Fruit fly (Drosophila melanogaster) whole organism, prepupa: ENCODE data around the gene CG15880.

Source experiments
- Blimp-1 ChIP-seq: fragments of 200-800 bp; sonication (Bioruptor generic); optimal IDR thresholded peaks from 3 replicates; lab custom pipeline; 2017; ENCODE audit warnings: missing biosample characterization, missing genetic modification characterization, mild to moderate bottlenecking, moderate library complexity, missing genetic modification reagents
- CG10631 ChIP-seq: fragments of 200-800 bp; sonication (Bioruptor generic); optimal IDR thresholded peaks from 2 replicates; lab custom pipeline; 2016; ENCODE audit warnings: missing biosample characterization, missing genetic modification characterization
- CG11762 ChIP-seq: fragments of 200-800 bp; sonication (Bioruptor generic); optimal IDR thresholded peaks from 3 replicates; lab custom pipeline; 2016; ENCODE audit warnings: missing biosample characterization, missing genetic modification characterization; ENCODE audit not compliant: insufficient read depth
- CG11902 ChIP-seq: fragments of 200-800 bp; sonication (Bioruptor generic); optimal IDR thresholded peaks from 3 replicates; lab custom pipeline; 2016; ENCODE audit warnings: missing biosample characterization, missing genetic modification characterization
- CG15336 ChIP-seq: fragments of 200-800 bp; sonication (Bioruptor generic); IDR thresholded peaks from 2 replicates; pipeline ENCODE4 v1.3.6; 2022; ENCODE audit warnings: missing biosample characterization, missing genetic modification characterization
- CG1621 ChIP-seq: fragments of 200-800 bp; sonication (Bioruptor generic); optimal IDR thresholded peaks from 3 replicates; lab custom pipeline; 2018; ENCODE audit warnings: missing biosample characterization, mild to moderate bottlenecking, missing genetic modification characterization
- CG3032 ChIP-seq: fragments of 200-800 bp; optimal IDR thresholded peaks from 2 replicates; lab custom pipeline; 2019; ENCODE audit warnings: missing biosample characterization, mild to moderate bottlenecking, missing genetic modification characterization, moderate library complexity
- CG31627 ChIP-seq: fragments of 200-800 bp; sonication (Bioruptor generic); optimal IDR thresholded peaks from 3 replicates; lab custom pipeline; 2016; ENCODE audit warnings: missing biosample characterization, missing genetic modification characterization
- CG32006 ChIP-seq: fragments of 200-800 bp; sonication (Bioruptor generic); optimal IDR thresholded peaks from 3 replicates; lab custom pipeline; 2017; ENCODE audit warnings: missing biosample characterization, mild to moderate bottlenecking, missing genetic modification characterization
- CG34406 ChIP-seq: fragments of 200-800 bp; sonication (Bioruptor generic); optimal IDR thresholded peaks from 3 replicates; lab custom pipeline; 2016; ENCODE audit warnings: missing biosample characterization, missing genetic modification characterization
- CG3919 ChIP-seq: fragments of 200-800 bp; sonication (Bioruptor generic); optimal IDR thresholded peaks from 3 replicates; lab custom pipeline; 2016; ENCODE audit warnings: missing biosample characterization, missing genetic modification characterization
- CG6163 ChIP-seq: fragments of 200-800 bp; sonication (Bioruptor generic); IDR thresholded peaks from 3 replicates; pipeline ENCODE4 v1.3.6; 2022; ENCODE audit warnings: missing biosample characterization, missing genetic modification characterization
- CG6276 ChIP-seq: fragments of 200-800 bp; sonication (Bioruptor generic); optimal IDR thresholded peaks from 2 replicates; lab custom pipeline; 2017; ENCODE audit warnings: missing biosample characterization, mild to moderate bottlenecking, missing genetic modification characterization
- CG6792 ChIP-seq: fragments of 200-800 bp; sonication (Bioruptor generic); optimal IDR thresholded peaks from 3 replicates; lab custom pipeline; 2016; ENCODE audit warnings: missing biosample characterization, missing genetic modification characterization
- CG6808 ChIP-seq: fragments of 200-800 bp; sonication (Bioruptor generic); optimal IDR thresholded peaks from 3 replicates; lab custom pipeline; 2017; ENCODE audit warnings: missing biosample characterization, missing genetic modification characterization, mild to moderate bottlenecking, moderate library complexity, missing genetic modification reagents
- CG6854 ChIP-seq: fragments of 200-800 bp; sonication (Bioruptor generic); optimal IDR thresholded peaks from 2 replicates; lab custom pipeline; 2017; ENCODE audit warnings: missing biosample characterization, mild to moderate bottlenecking, missing genetic modification characterization
- CG7368 ChIP-seq: fragments of 200-800 bp; sonication (Bioruptor generic); optimal IDR thresholded peaks from 3 replicates; lab custom pipeline; 2016; ENCODE audit warnings: missing biosample characterization, missing genetic modification characterization
- CG8119 ChIP-seq: fragments of 200-800 bp; sonication (Bioruptor generic); IDR thresholded peaks from 3 replicates; pipeline ENCODE4 v1.3.6; 2022; ENCODE audit warnings: missing biosample characterization, missing genetic modification characterization
- CG8632 ChIP-seq: fragments of 200-800 bp; sonication (Bioruptor generic); optimal IDR thresholded peaks from 3 replicates; lab custom pipeline; 2016; ENCODE audit warnings: missing biosample characterization, missing genetic modification characterization
- Eip78C ChIP-seq: fragments of 200-800 bp; sonication (Bioruptor generic); peaks from one replicate; lab custom pipeline; 2016; ENCODE audit warnings: missing biosample characterization, missing genetic modification characterization
- Eip93F ChIP-seq: fragments of 200-800 bp; sonication (Bioruptor generic); optimal IDR thresholded peaks from 2 replicates; lab custom pipeline; 2016; ENCODE audit warnings: missing biosample characterization, mild to moderate bottlenecking, missing genetic modification characterization
- Ets96B ChIP-seq: fragments of 200-800 bp; optimal IDR thresholded peaks from 2 replicates; lab custom pipeline; 2019; ENCODE audit warnings: missing biosample characterization, mild to moderate bottlenecking, missing genetic modification characterization, moderate library complexity
- Gug ChIP-seq: fragments of 200-800 bp; sonication (Bioruptor generic); IDR thresholded peaks from 2 replicates; pipeline ENCODE4 v1.3.6; 2022; ENCODE audit warnings: missing biosample characterization, missing genetic modification characterization
- Hr38 ChIP-seq: sonication (Bioruptor generic); optimal IDR thresholded peaks from 2 replicates; lab custom pipeline; 2016; ENCODE audit warnings: missing biosample characterization, missing genetic modification characterization
- Hr39 ChIP-seq: fragments of 200-800 bp; sonication (Bioruptor generic); optimal IDR thresholded peaks from 2 replicates; lab custom pipeline; 2016; ENCODE audit warnings: missing biosample characterization, missing genetic modification characterization
- Lpt ChIP-seq: fragments of 200-800 bp; sonication (Bioruptor generic); optimal IDR thresholded peaks from 3 replicates; lab custom pipeline; 2016; ENCODE audit warnings: missing biosample characterization, missing genetic modification characterization
- Met ChIP-seq: fragments of 200-800 bp; sonication (Bioruptor generic); optimal IDR thresholded peaks from 3 replicates; lab custom pipeline; 2016; ENCODE audit warnings: missing biosample characterization, missing genetic modification characterization
- OdsH ChIP-seq: fragments of 200-800 bp; sonication (Bioruptor generic); optimal IDR thresholded peaks from 3 replicates; lab custom pipeline; 2016; ENCODE audit warnings: missing biosample characterization, missing genetic modification characterization
- Smox ChIP-seq: fragments of 200-800 bp; sonication (Bioruptor generic); optimal IDR thresholded peaks from 3 replicates; lab custom pipeline; 2016; ENCODE audit warnings: missing biosample characterization, missing genetic modification characterization
- Sox14 ChIP-seq: fragments of 200-800 bp; sonication (Bioruptor generic); optimal IDR thresholded peaks from 3 replicates; lab custom pipeline; 2016; ENCODE audit warnings: missing biosample characterization, missing genetic modification characterization
- Sox15 ChIP-seq: fragments of 200-800 bp; sonication (Bioruptor generic); optimal IDR thresholded peaks from 3 replicates; lab custom pipeline; 2016; ENCODE audit warnings: missing biosample characterization, missing genetic modification characterization
- achi ChIP-seq: fragments of 200-800 bp; sonication (Bioruptor generic); optimal IDR thresholded peaks from 3 replicates; lab custom pipeline; 2016; ENCODE audit warnings: missing biosample characterization, missing genetic modification characterization
- acj6 ChIP-seq: fragments of 200-800 bp; sonication (Bioruptor generic); optimal IDR thresholded peaks from 3 replicates; lab custom pipeline; 2016; ENCODE audit warnings: missing biosample characterization, missing genetic modification characterization
- cyc ChIP-seq: fragments of 200-800 bp; sonication (Bioruptor generic); optimal IDR thresholded peaks from 3 replicates; lab custom pipeline; 2016; ENCODE audit warnings: missing biosample characterization, missing genetic modification characterization
- dac ChIP-seq: fragments of 200-800 bp; sonication (Bioruptor generic); optimal IDR thresholded peaks from 2 replicates; lab custom pipeline; 2017; ENCODE audit warnings: missing biosample characterization, mild to moderate bottlenecking, missing genetic modification characterization
- dsx ChIP-seq: fragments of 200-800 bp; optimal IDR thresholded peaks from 3 replicates; lab custom pipeline; 2019; ENCODE audit warnings: missing biosample characterization, mild to moderate bottlenecking, missing genetic modification characterization, moderate library complexity; ENCODE audit not compliant: poor library complexity, severe bottlenecking
- eg ChIP-seq: fragments of 200-800 bp; sonication (Bioruptor generic); IDR thresholded peaks from 3 replicates; pipeline ENCODE4 v1.3.6; 2022; ENCODE audit warnings: missing biosample characterization, missing genetic modification characterization
- esn ChIP-seq: fragments of 200-800 bp; sonication (Bioruptor generic); optimal IDR thresholded peaks from 2 replicates; lab custom pipeline; 2016; ENCODE audit warnings: missing biosample characterization, mild to moderate bottlenecking, missing genetic modification characterization, moderate library complexity
- fkh ChIP-seq: fragments of 200-800 bp; sonication (Bioruptor generic); optimal IDR thresholded peaks from 3 replicates; lab custom pipeline; 2017; ENCODE audit warnings: missing biosample characterization, mild to moderate bottlenecking, missing genetic modification characterization, moderate library complexity
- lz ChIP-seq: fragments of 200-800 bp; sonication (Bioruptor generic); optimal IDR thresholded peaks from 3 replicates; lab custom pipeline; 2016; ENCODE audit warnings: missing biosample characterization, missing genetic modification characterization
- net ChIP-seq: fragments of 200-800 bp; sonication (Bioruptor generic); optimal IDR thresholded peaks from 3 replicates; lab custom pipeline; 2016; ENCODE audit warnings: missing biosample characterization, missing genetic modification characterization
- salr ChIP-seq, 2 experiments: fragments of 200-800 bp; sonication (Bioruptor generic); optimal IDR thresholded peaks; 3 replicates each; lab custom pipeline; 2016 to 2018; ENCODE audit warnings: missing biosample characterization in 2 of 2, missing genetic modification characterization in 2 of 2, mild to moderate bottlenecking in 1 of 2
- spab ChIP-seq: fragments of 200-800 bp; sonication (Bioruptor generic); optimal IDR thresholded peaks from 2 replicates; lab custom pipeline; 2017; ENCODE audit warnings: missing biosample characterization, mild to moderate bottlenecking, missing genetic modification characterization, missing genetic modification reagents
- ss ChIP-seq, 2 experiments: fragments of 200-800 bp; sonication (Bioruptor generic); optimal IDR thresholded peaks; 2 replicates in 1 of 2; 3 replicates in 1 of 2; lab custom pipeline; 2017 to 2018; ENCODE audit warnings: mild to moderate bottlenecking in 2 of 2, missing biosample characterization in 2 of 2, missing genetic modification characterization in 2 of 2, moderate library complexity in 1 of 2
- svp ChIP-seq: fragments of 200-800 bp; sonication (Bioruptor generic); peaks from one replicate; lab custom pipeline; 2016; ENCODE audit warnings: missing biosample characterization, missing genetic modification characterization
- topi ChIP-seq: fragments of 200-800 bp; sonication (Bioruptor generic); optimal IDR thresholded peaks from 3 replicates; lab custom pipeline; 2016; ENCODE audit warnings: missing biosample characterization, missing genetic modification characterization

The CG15880 gene

dm6 chr2L:821242-821985 lies 3.7 kb upstream of the CG15880 start, which contains the start of gene CG3662:
Gene CG3662 (plus strand): TSS chr2L:821289.
- TF ChIP-seq cyc = no peak
- no peak for TF ChIP-seq Hr38 (GFP tag; lab: Kevin White, UChicago)
- TF ChIP-seq CG8119 (GFP tag; lab: Robert Waterston, UW) = 0 out of 3 replicates have a peak, but pooled peaks have one; percentile 22
- no peak for TF ChIP-seq CG6276 (GFP tag; lab: Kevin White, UChicago)
- TF ChIP-seq Smox (GFP tag; lab: Kevin White, UChicago) = no peak
- TF ChIP-seq Eip78C (GFP tag; lab: Kevin White, UChicago) = peak; percentile 49
- peak; percentile 1 for TF ChIP-seq Sox14
- peak; percentile 47 for TF ChIP-seq fkh (GFP tag; lab: Kevin White, UChicago)
- TF ChIP-seq achi (GFP tag; lab: Kevin White, UChicago) = no peak
- no peak for TF ChIP-seq Met (GFP tag; lab: Kevin White, UChicago)
- no peak for TF ChIP-seq Ets96B
- TF ChIP-seq Hr39 (GFP tag; lab: Kevin White, UChicago) = no peak
- peak; percentile 67 for TF ChIP-seq svp (GFP tag; lab: Kevin White, UChicago)
- no peak for TF ChIP-seq dsx
- no peak for TF ChIP-seq spab (GFP tag; lab: Kevin White, UChicago)

dm6 chr2L:819315-820032 lies 1.7 kb upstream of the CG15880 start, which contains the start of the genes PGAP2 and Clp:
Gene PGAP2 (minus strand): TSS chr2L:819508.
Gene Clp (plus strand): TSS chr2L:819964.
- TF ChIP-seq CG11762 (GFP tag; lab: Kevin White, UChicago) = peak; percentile 45
- no peak for TF ChIP-seq CG10631 (GFP tag; lab: Kevin White, UChicago)
- peak; percentile 69 for TF ChIP-seq CG6163
- peak; percentile 50 for TF ChIP-seq Gug (GFP tag; lab: Robert Waterston, UW)
- peak in 1 of 2 experiments; percentile 14 for TF ChIP-seq salr (GFP tag; optimal IDR thresholded peaks at IDR 0.05; lab: Kevin White, UChicago)
- no peak for TF ChIP-seq achi (GFP tag; lab: Kevin White, UChicago)
- TF ChIP-seq CG7368 = peak; percentile 46
- no peak for TF ChIP-seq OdsH (GFP tag; lab: Kevin White, UChicago)
- peak; percentile 71 for TF ChIP-seq CG31627 (GFP tag; lab: Kevin White, UChicago)
- TF ChIP-seq CG15336 (GFP tag; lab: Robert Waterston, UW) = peak; percentile 43; the same call in 1 of the 2 replicates
- no peak for TF ChIP-seq Smox (GFP tag; lab: Kevin White, UChicago)
- TF ChIP-seq Blimp-1 (GFP tag; lab: Kevin White, UChicago) = peak; percentile 3
- TF ChIP-seq Eip93F (GFP tag; lab: Kevin White, UChicago) = peak; percentile 63
- TF ChIP-seq acj6 (GFP tag; lab: Kevin White, UChicago) = peak; percentile 71
- TF ChIP-seq Lpt (GFP tag; lab: Kevin White, UChicago) = peak; percentile 13
- peak; percentile 84 for TF ChIP-seq fkh (GFP tag; lab: Kevin White, UChicago)
- TF ChIP-seq CG6808 (GFP tag; lab: Kevin White, UChicago) = peak; percentile 2
- TF ChIP-seq Sox15 (GFP tag; lab: Kevin White, UChicago) = peak; percentile 57
- peak; percentile 41 for TF ChIP-seq CG8632 (GFP tag; lab: Kevin White, UChicago)
- TF ChIP-seq Met (GFP tag; lab: Kevin White, UChicago) = no peak
- peak; percentile 71 for TF ChIP-seq eg
- TF ChIP-seq CG6792 = peak; percentile 50
- TF ChIP-seq CG8119 (GFP tag; lab: Robert Waterston, UW) = peak; percentile 46; the same call in 2 of the 3 replicates
- TF ChIP-seq CG3919 (GFP tag; lab: Kevin White, UChicago) = peak; percentile 44
- peak; percentile 64 for TF ChIP-seq Sox14
- TF ChIP-seq CG32006 (GFP tag; lab: Kevin White, UChicago) = no peak
- no peak for TF ChIP-seq CG1621 (tag; lab: Kevin White, UChicago)
- TF ChIP-seq lz (GFP tag; lab: Kevin White, UChicago) = peak; percentile 76
- peak; percentile 86 for TF ChIP-seq svp (GFP tag; lab: Kevin White, UChicago)
- TF ChIP-seq CG34406 (GFP tag; lab: Kevin White, UChicago) = peak; percentile 38
- TF ChIP-seq CG6854 (GFP tag; lab: Kevin White, UChicago) = peak; percentile 1
- TF ChIP-seq spab (GFP tag; lab: Kevin White, UChicago) = peak; percentile 12
- TF ChIP-seq ss (GFP tag; optimal IDR thresholded peaks at IDR 0.05; lab: Kevin White, UChicago) = peak in 1 of 2 experiments; percentile 48
- no peak for TF ChIP-seq dac (GFP tag; lab: Kevin White, UChicago)
- TF ChIP-seq topi (GFP tag; lab: Kevin White, UChicago) = no peak
- TF ChIP-seq CG3032 (tag; lab: Kevin White, UChicago) = peak; percentile 74
- TF ChIP-seq net = no peak
- TF ChIP-seq esn (GFP tag; lab: Kevin White, UChicago) = peak; percentile 80
- peak; percentile 64 for TF ChIP-seq Hr39 (GFP tag; lab: Kevin White, UChicago)
- TF ChIP-seq CG11902 (GFP tag; lab: Kevin White, UChicago) = peak; percentile 43
